Worm (Caenorhabditis elegans) whole organism, young adult: Measurements from ENCODE around the gene ZK622.4.

Experiments
- D2030.7 ChIP-seq: fragments of 200-800 bp; sonication (Bioruptor generic); IDR thresholded peaks from 2 replicates; pipeline ENCODE4 v1.3.6; 2022; ENCODE audit warnings: missing genetic modification reagents, missing genetic modification characterization, missing compliant biosample characterization
- F39B2.1 ChIP-seq: fragments of 200-800 bp; sonication (Bioruptor generic); IDR thresholded peaks from 2 replicates; pipeline ENCODE4 v1.3.6; 2022; ENCODE audit warnings: missing genetic modification reagents, missing genetic modification characterization, missing compliant biosample characterization
- F57A8.1 ChIP-seq: fragments of 200-800 bp; sonication (Bioruptor generic); optimal IDR thresholded peaks from 2 replicates; lab custom pipeline; 2018; ENCODE audit warnings: mild to moderate bottlenecking, missing genetic modification characterization, moderate library complexity, missing compliant biosample characterization
- K11D2.4 ChIP-seq: fragments of 200-800 bp; sonication (Bioruptor generic); IDR thresholded peaks from 2 replicates; pipeline ENCODE4 v1.3.6; 2022; ENCODE audit warnings: missing genetic modification reagents, missing genetic modification characterization, missing compliant biosample characterization
- T07F8.4 ChIP-seq: sonication (generic microtip); optimal IDR thresholded peaks from 2 replicates; lab custom pipeline; 2016; ENCODE audit warnings: mild to moderate bottlenecking, missing genetic modification characterization, moderate library complexity, missing compliant biosample characterization
- Y53G8AR.9 ChIP-seq: fragments of 200-800 bp; sonication (Bioruptor generic); conservative IDR thresholded peaks from 2 replicates; pipeline ENCODE4 v1.3.6; 2022; ENCODE audit warnings: missing genetic modification reagents, missing genetic modification characterization, missing compliant biosample characterization
- Y67H2A.10 ChIP-seq: fragments of 200-800 bp; sonication (Bioruptor generic); conservative IDR thresholded peaks from 2 replicates; pipeline ENCODE4 v1.3.6; 2022; ENCODE audit warnings: missing genetic modification reagents, missing genetic modification characterization, missing compliant biosample characterization
- Y79H2A.3 ChIP-seq: fragments of 200-800 bp; sonication (Bioruptor generic); conservative IDR thresholded peaks from 2 replicates; pipeline ENCODE4 v1.3.6; 2022; ENCODE audit warnings: missing genetic modification reagents, missing genetic modification characterization, missing compliant biosample characterization
- Y95B8A.8 ChIP-seq: fragments of 200-800 bp; sonication (Bioruptor generic); IDR thresholded peaks from 2 replicates; pipeline ENCODE4 v1.3.6; 2022; ENCODE audit warnings: missing genetic modification reagents, missing genetic modification characterization, missing compliant biosample characterization
- atf-7 ChIP-seq: sonication (generic microtip); optimal IDR thresholded peaks from 2 replicates; lab custom pipeline; 2017; ENCODE audit warnings: mild to moderate bottlenecking, missing genetic modification characterization, missing compliant biosample characterization
- bed-2 ChIP-seq: fragments of 200-800 bp; sonication (Bioruptor generic); IDR thresholded peaks from 2 replicates; pipeline ENCODE4 v1.3.6; 2022; ENCODE audit warnings: missing genetic modification reagents, missing genetic modification characterization, missing compliant biosample characterization
- cebp-1 ChIP-seq, 2 experiments: fragments of 200-800 bp in 1 of 2; sonication (Bioruptor generic) in 1 of 2; sonication (generic microtip) in 1 of 2; IDR thresholded peaks in 1 of 2; optimal IDR thresholded peaks in 1 of 2; 2 replicates each; pipeline versions ENCODE4 v1.3.6 to Lab custom; 2017 to 2022; ENCODE audit warnings: missing compliant biosample characterization in 2 of 2, missing genetic modification characterization in 2 of 2, mild to moderate bottlenecking in 1 of 2, missing genetic modification reagents in 1 of 2, moderate library complexity in 1 of 2
- egrh-3 ChIP-seq: fragments of 200-800 bp; sonication (Bioruptor generic); IDR thresholded peaks from 2 replicates; pipeline ENCODE4 v1.3.6; 2022; ENCODE audit warnings: missing genetic modification reagents, missing genetic modification characterization, missing compliant biosample characterization
- ets-4 ChIP-seq: fragments of 200-800 bp; sonication (Bioruptor generic); optimal IDR thresholded peaks from 2 replicates; lab custom pipeline; 2018; ENCODE audit warnings: mild to moderate bottlenecking, missing genetic modification characterization, missing compliant biosample characterization
- hmg-1.2 ChIP-seq: fragments of 200-800 bp; sonication (Bioruptor generic); IDR thresholded peaks from 2 replicates; pipeline ENCODE4 v1.3.6; 2022; ENCODE audit warnings: missing genetic modification reagents, missing genetic modification characterization, missing compliant biosample characterization
- let-607 ChIP-seq, 2 experiments: fragments of 200-800 bp in 1 of 2; sonication (Bioruptor generic) in 1 of 2; sonication (generic microtip) in 1 of 2; optimal IDR thresholded peaks; 2 replicates each; lab custom pipeline; 2016 to 2018; ENCODE audit warnings: mild to moderate bottlenecking in 2 of 2, missing compliant biosample characterization in 2 of 2, missing genetic modification characterization in 2 of 2, moderate library complexity in 2 of 2, missing genotype in 1 of 2
- lin-40 ChIP-seq: sonication (generic microtip); optimal IDR thresholded peaks from 2 replicates; lab custom pipeline; 2016; ENCODE audit warnings: missing genetic modification characterization, mild to moderate bottlenecking, missing compliant biosample characterization, missing genotype, missing genetic modification reagents
- lin-54 ChIP-seq: fragments of 200-800 bp; sonication (Bioruptor generic); optimal IDR thresholded peaks from 2 replicates; lab custom pipeline; 2018; ENCODE audit warnings: mild to moderate bottlenecking, missing genetic modification characterization, missing compliant biosample characterization
- lsl-1 ChIP-seq: fragments of 200-800 bp; sonication (Bioruptor generic); optimal IDR thresholded peaks from 2 replicates; lab custom pipeline; 2018; ENCODE audit warnings: mild to moderate bottlenecking, missing genetic modification characterization, moderate library complexity, missing compliant biosample characterization
- nfyb-1 ChIP-seq: fragments of 200-800 bp; sonication (Bioruptor generic); IDR thresholded peaks from 2 replicates; pipeline ENCODE4 v1.3.6; 2022; ENCODE audit warnings: missing genetic modification reagents, missing genetic modification characterization, missing compliant biosample characterization
- nhr-120 ChIP-seq: fragments of 200-800 bp; sonication (Bioruptor generic); IDR thresholded peaks from 2 replicates; pipeline ENCODE4 v1.3.6; 2022; ENCODE audit warnings: missing genetic modification characterization, missing compliant biosample characterization
- nhr-179 ChIP-seq: sonication (generic microtip); optimal IDR thresholded peaks from 2 replicates; lab custom pipeline; 2016; ENCODE audit warnings: mild to moderate bottlenecking, missing genetic modification characterization, missing compliant biosample characterization
- nhr-80 ChIP-seq: sonication (generic microtip); optimal IDR thresholded peaks from 2 replicates; lab custom pipeline; 2016; ENCODE audit warnings: missing genetic modification characterization, missing compliant biosample characterization
- rpc-1 ChIP-seq, 2 experiments: fragments of 150-350 bp in 1 of 2; sonication (generic microtip) in 1 of 2; optimal IDR thresholded peaks; 2 replicates each; lab custom pipeline; 2014 to 2018; ENCODE audit warnings: missing biosample characterization in 1 of 2, missing genetic modification characterization in 1 of 2, missing genetic modification reagents in 1 of 2, missing genotype in 1 of 2
- sdz-38 ChIP-seq: sonication (generic microtip); optimal IDR thresholded peaks from 2 replicates; lab custom pipeline; 2016; ENCODE audit warnings: missing genotype, missing genetic modification characterization, missing compliant biosample characterization
- sea-2 ChIP-seq: fragments of 200-800 bp; sonication (Bioruptor generic); IDR thresholded peaks from 2 replicates; pipeline ENCODE4 v1.3.6; 2022; ENCODE audit warnings: missing genetic modification characterization, missing compliant biosample characterization
- snpc-3.4 ChIP-seq: sonication (generic microtip); optimal IDR thresholded peaks from 2 replicates; lab custom pipeline; 2017; ENCODE audit warnings: missing genetic modification characterization, mild to moderate bottlenecking, missing compliant biosample characterization, antibody characterized with exemption, moderate library complexity, missing genotype, missing genetic modification reagents
- tbx-9 ChIP-seq: sonication (generic microtip); optimal IDR thresholded peaks from 2 replicates; lab custom pipeline; 2016; ENCODE audit warnings: borderline replicate concordance, missing genetic modification characterization, inconsistent platforms, missing compliant biosample characterization
- ztf-6 ChIP-seq: fragments of 200-800 bp; sonication (Bioruptor generic); IDR thresholded peaks from 2 replicates; pipeline ENCODE4 v1.3.6; 2022; ENCODE audit warnings: missing genetic modification reagents, missing genetic modification characterization, missing compliant biosample characterization

The ZK622.4 gene

ce11 chrII:5340672-5341568 lies 48.4 kb downstream of the ZK622.4 start (continued):
- peak; percentile 37; the same call in 1 of the 2 replicates for TF ChIP-seq K11D2.4
- TF ChIP-seq nhr-120 (GFP tag; lab: Robert Waterston, UW), result no peak
- TF ChIP-seq Y53G8AR.9 (GFP tag; lab: Robert Waterston, UW), result no peak
- TF ChIP-seq nfyb-1 (GFP tag; lab: Robert Waterston, UW), result 0 out of 2 replicates have a peak, but pooled peaks have one; percentile 69
- no peak; the same call in 1 of the 2 replicates for TF ChIP-seq cebp-1 (GFP tag; IDR thresholded peaks at IDR 0.05; lab: Robert Waterston, UW)
- TF ChIP-seq cebp-1 (tag; optimal IDR thresholded peaks at IDR 0.05; lab: Kevin White, UChicago), result peak; percentile 61
- no peak for TF ChIP-seq D2030.7
- TF ChIP-seq F39B2.1, result no peak
- TF ChIP-seq ztf-6 (GFP tag; lab: Robert Waterston, UW), result no peak
- no peak for TF ChIP-seq hmg-1.2
- no peak for TF ChIP-seq snpc-3.4 (tag; lab: Kevin White, UChicago)
- no peak for TF ChIP-seq let-607 (tag; optimal IDR thresholded peaks at IDR 0.05; lab: Kevin White, UChicago)
- no peak for TF ChIP-seq nhr-80 (tag; lab: Kevin White, UChicago)

ce11 chrII:5341573-5341972 lies 49.1 kb downstream of the ZK622.4 start:
- TF ChIP-seq sea-2 (GFP tag; lab: Robert Waterston, UW) (no peak), sdz-38 (tag; lab: Kevin White, UChicago) (no peak), Y95B8A.8 (GFP tag; lab: Robert Waterston, UW) (no peak), nhr-179 (no peak), lin-54 (GFP tag; lab: Kevin White, UChicago) (no peak), Y67H2A.10 (GFP tag; lab: Robert Waterston, UW) (no peak), atf-7 (tag; lab: Kevin White, UChicago) (no peak), lin-40 (tag; lab: Kevin White, UChicago) (no peak), rpc-1 (optimal IDR thresholded peaks at IDR 0.05; lab: Kevin White, UChicago) (no peak), rpc-1 (tag; optimal IDR thresholded peaks at IDR 0.05; lab: Kevin White, UChicago) (no peak), T07F8.4 (tag; lab: Kevin White, UChicago) (no peak), tbx-9 (no peak), F57A8.1 (GFP tag; lab: Kevin White, UChicago) (no peak), lsl-1 (no peak), bed-2 (GFP tag; lab: Robert Waterston, UW) (no peak), Y79H2A.3 (no peak), egrh-3 (no peak)

ce11 chrII:5342412-5342811 lies 49.9 kb downstream of the ZK622.4 start:
- 0 out of 2 replicates have a peak, but pooled peaks have one; percentile 1 for TF ChIP-seq nfyb-1 (GFP tag; lab: Robert Waterston, UW)
- no peak for TF ChIP-seq ets-4
